Fruit fly (Drosophila melanogaster) whole organism, wandering third instar larva: ENCODE results near the gene daed.

Source experiments
- Abd-B ChIP-seq: fragments of >200 bp; optimal IDR thresholded peaks from 2 replicates; lab custom pipeline; 2017; ENCODE audit warnings: missing biosample characterization, missing genetic modification characterization
- CG32264 ChIP-seq: fragments of 200-800 bp; sonication (Bioruptor generic); optimal IDR thresholded peaks from 2 replicates; lab custom pipeline; 2016; ENCODE audit warnings: missing biosample characterization, missing genetic modification characterization
- CG9705 ChIP-seq: fragments of 200-800 bp; sonication (Bioruptor generic); optimal IDR thresholded peaks from 2 replicates; lab custom pipeline; 2018; ENCODE audit warnings: missing biosample characterization, mild to moderate bottlenecking, missing genetic modification characterization
- CrebA ChIP-seq: fragments of 200-800 bp; sonication (Bioruptor generic); optimal IDR thresholded peaks from 2 replicates; lab custom pipeline; 2016; ENCODE audit warnings: missing biosample characterization, mild to moderate bottlenecking, missing genetic modification characterization, borderline replicate concordance
- Dfd ChIP-seq: fragments of >200 bp; optimal IDR thresholded peaks from 2 replicates; lab custom pipeline; 2017; ENCODE audit warnings: missing biosample characterization, missing genetic modification characterization
- Dif ChIP-seq: fragments of 200-275, 200-300 bp; sonication (Bioruptor generic); optimal IDR thresholded peaks from 2 replicates; lab custom pipeline; 2018; ENCODE audit warnings: missing biosample characterization, missing genetic modification characterization; ENCODE audit not compliant: partially characterized antibody
- GATAd ChIP-seq: sonication (Bioruptor generic); optimal IDR thresholded peaks from 2 replicates; lab custom pipeline; 2016; ENCODE audit warnings: missing biosample characterization, missing genetic modification characterization
- HLH106 ChIP-seq: fragments of 200-800 bp; optimal IDR thresholded peaks from 3 replicates; lab custom pipeline; 2019; ENCODE audit warnings: missing biosample characterization, mild to moderate bottlenecking, missing genetic modification characterization, moderate library complexity
- Hnf4 ChIP-seq: fragments of 200-800 bp; sonication (Bioruptor generic); optimal IDR thresholded peaks from 2 replicates; lab custom pipeline; 2016; ENCODE audit warnings: missing biosample characterization, mild to moderate bottlenecking, missing genetic modification characterization
- Hr78 ChIP-seq: fragments of >200 bp; optimal IDR thresholded peaks from 2 replicates; lab custom pipeline; 2017; ENCODE audit warnings: missing biosample characterization, missing genetic modification characterization
- Hr83 ChIP-seq: fragments of 200-300 bp; sonication (Bioruptor generic); optimal IDR thresholded peaks from 2 replicates; lab custom pipeline; 2016; ENCODE audit warnings: missing biosample characterization, mild to moderate bottlenecking, missing genetic modification characterization, moderate library complexity; ENCODE audit not compliant: poor library complexity, severe bottlenecking
- Jra ChIP-seq: sonication (Bioruptor generic); optimal IDR thresholded peaks from 2 replicates; lab custom pipeline; 2016; ENCODE audit warnings: missing biosample characterization, missing genetic modification characterization
- Mio ChIP-seq: sonication (Bioruptor generic); optimal IDR thresholded peaks from 2 replicates; lab custom pipeline; 2016; ENCODE audit warnings: missing biosample characterization, missing genetic modification characterization
- Myc ChIP-seq: fragments of >200 bp; optimal IDR thresholded peaks from 2 replicates; lab custom pipeline; 2017
- N ChIP-seq: fragments of >200 bp; optimal IDR thresholded peaks from 2 replicates; lab custom pipeline; 2018; ENCODE audit warnings: missing biosample characterization, missing external identifiers, missing genetic modification characterization
- OdsH ChIP-seq: fragments of 200-800 bp; sonication (Bioruptor generic); optimal IDR thresholded peaks from 2 replicates; lab custom pipeline; 2016; ENCODE audit warnings: missing biosample characterization, mild to moderate bottlenecking, missing genetic modification characterization
- Rel ChIP-seq, 2 experiments: fragments of 200-800 bp; sonication (Bioruptor generic) in 1 of 2; optimal IDR thresholded peaks; 2 replicates in 1 of 2; 3 replicates in 1 of 2; lab custom pipeline; 2016 to 2019; ENCODE audit warnings: mild to moderate bottlenecking in 2 of 2, missing biosample characterization in 2 of 2, missing genetic modification characterization in 2 of 2, moderate library complexity in 1 of 2
- Sp1 ChIP-seq: fragments of 200-800 bp; sonication (Bioruptor generic); optimal IDR thresholded peaks from 3 replicates; lab custom pipeline; 2019; ENCODE audit warnings: missing biosample characterization, mild to moderate bottlenecking, missing genetic modification characterization, moderate library complexity
- Vsx2 ChIP-seq: fragments of 200-300, 225-300 bp; sonication (Bioruptor generic); optimal IDR thresholded peaks from 2 replicates; lab custom pipeline; 2018; ENCODE audit warnings: missing biosample characterization, missing genetic modification characterization; ENCODE audit not compliant: partially characterized antibody
- br ChIP-seq: fragments of 200-800 bp; sonication (Bioruptor generic); optimal IDR thresholded peaks from 2 replicates; lab custom pipeline; 2016; ENCODE audit warnings: missing biosample characterization, missing genetic modification characterization
- brk ChIP-seq: fragments of 200-800 bp; sonication (Bioruptor generic); optimal IDR thresholded peaks from 2 replicates; lab custom pipeline; 2016; ENCODE audit warnings: missing biosample characterization, mild to moderate bottlenecking, missing genetic modification characterization
- dl ChIP-seq, 2 experiments: fragments of 175-275, 200-275 bp in 1 of 2; fragments of 200-275 bp in 1 of 2; sonication (Bioruptor generic); optimal IDR thresholded peaks; lab custom pipeline; 2018; ENCODE audit warnings: mild to moderate bottlenecking in 2 of 2, missing biosample characterization in 2 of 2, missing genetic modification characterization in 2 of 2, moderate library complexity in 2 of 2; ENCODE audit not compliant: partially characterized antibody in 2 of 2, insufficient read depth in 1 of 2
- dmrt93B ChIP-seq: fragments of 200-800 bp; sonication (Bioruptor generic); optimal IDR thresholded peaks from 2 replicates; lab custom pipeline; 2018; ENCODE audit warnings: missing biosample characterization, mild to moderate bottlenecking, missing genetic modification characterization
- dsf ChIP-seq: sonication (Bioruptor generic); optimal IDR thresholded peaks from 2 replicates; lab custom pipeline; 2016; ENCODE audit warnings: missing biosample characterization, missing genetic modification characterization, borderline replicate concordance
- ey ChIP-seq: fragments of 200-800 bp; sonication (Bioruptor generic); optimal IDR thresholded peaks from 2 replicates; lab custom pipeline; 2016; ENCODE audit warnings: missing biosample characterization, missing genetic modification characterization
- foxo ChIP-seq, 2 experiments: fragments of 200-800 bp; sonication (Bioruptor generic); optimal IDR thresholded peaks; 2 replicates in 1 of 2; 3 replicates in 1 of 2; lab custom pipeline; 2016 to 2017; ENCODE audit warnings: missing biosample characterization in 2 of 2, missing genetic modification characterization in 2 of 2
- fru ChIP-seq: fragments of 200-800 bp; sonication (Bioruptor generic); optimal IDR thresholded peaks from 3 replicates; lab custom pipeline; 2016; ENCODE audit warnings: missing biosample characterization, mild to moderate bottlenecking, missing genetic modification characterization
- h ChIP-seq: fragments of 200-800 bp; sonication (Bioruptor generic); optimal IDR thresholded peaks from 3 replicates; lab custom pipeline; 2016; ENCODE audit warnings: missing biosample characterization, mild to moderate bottlenecking, missing genetic modification characterization
- jim ChIP-seq: fragments of 175-275, 200-325 bp; sonication (Bioruptor generic); optimal IDR thresholded peaks from 2 replicates; lab custom pipeline; 2016; ENCODE audit warnings: missing biosample characterization, mild to moderate bottlenecking, missing genetic modification characterization
- lola ChIP-seq: fragments of >200 bp; optimal IDR thresholded peaks from 2 replicates; lab custom pipeline; 2017; ENCODE audit warnings: missing biosample characterization, missing genetic modification characterization
- pan ChIP-seq: fragments of >200 bp; optimal IDR thresholded peaks from 2 replicates; lab custom pipeline; 2017
- psq ChIP-seq: fragments of 200-800 bp; sonication (Bioruptor generic); optimal IDR thresholded peaks from 3 replicates; lab custom pipeline; 2017; ENCODE audit warnings: missing biosample characterization, mild to moderate bottlenecking, missing genetic modification characterization, moderate library complexity
- rgr ChIP-seq: fragments of 200-800 bp; sonication (Bioruptor generic); optimal IDR thresholded peaks from 3 replicates; lab custom pipeline; 2016; ENCODE audit warnings: missing biosample characterization, mild to moderate bottlenecking, missing genetic modification characterization
- sage ChIP-seq: fragments of 200-800 bp; sonication (Bioruptor generic); optimal IDR thresholded peaks from 2 replicates; lab custom pipeline; 2016; ENCODE audit warnings: missing biosample characterization, mild to moderate bottlenecking, missing genetic modification characterization
- sv ChIP-seq: fragments of 200-800 bp; sonication (Bioruptor generic); optimal IDR thresholded peaks from 3 replicates; lab custom pipeline; 2016; ENCODE audit warnings: missing biosample characterization, missing genetic modification characterization
- tai ChIP-seq: sonication (Bioruptor generic); optimal IDR thresholded peaks from 2 replicates; lab custom pipeline; 2016; ENCODE audit warnings: missing biosample characterization, missing genetic modification characterization
- usp ChIP-seq: fragments of >200 bp; optimal IDR thresholded peaks from 2 replicates; lab custom pipeline; 2017; ENCODE audit warnings: missing biosample characterization, missing genetic modification characterization
- woc ChIP-seq: sonication (Bioruptor generic); optimal IDR thresholded peaks from 2 replicates; lab custom pipeline; 2016; ENCODE audit warnings: missing biosample characterization, mild to moderate bottlenecking, missing genetic modification characterization

The daed gene

dm6 chr2L:2177312-2177968 lies 38.7 kb downstream of the daed start:
- TF ChIP-seq Sp1 (peak; percentile 31), pan (lab: Kevin White, UChicago) (no peak), foxo (GFP tag; optimal IDR thresholded peaks at IDR 0.05; lab: Kevin White, UChicago) (peak in 1 of 2 experiments; percentile 72), sv (GFP tag; lab: Kevin White, UChicago) (peak; percentile 45), dsf (GFP tag; lab: Kevin White, UChicago) (no peak), br (peak; percentile 49), Jra (GFP tag; lab: Kevin White, UChicago) (no peak), tai (GFP tag; lab: Kevin White, UChicago) (peak; percentile 29), Mio (GFP tag; lab: Kevin White, UChicago) (no peak), psq (GFP tag; lab: Kevin White, UChicago) (no peak), Hnf4 (GFP tag; lab: Kevin White, UChicago) (peak; percentile 38), OdsH (GFP tag; lab: Kevin White, UChicago) (peak; percentile 38), dmrt93B (GFP tag; lab: Kevin White, UChicago) (peak; percentile 43), h (GFP tag; lab: Kevin White, UChicago) (peak; percentile 63), brk (GFP tag; lab: Kevin White, UChicago) (no peak), sage (GFP tag; lab: Kevin White, UChicago) (no peak), Vsx2 (GFP tag; lab: Kevin White, UChicago) (no peak), Abd-B (GFP tag; lab: Kevin White, UChicago) (no peak), Hr78 (no peak), Myc (lab: Kevin White, UChicago) (no peak), jim (GFP tag; lab: Kevin White, UChicago) (no peak), N (GFP tag; lab: Kevin White, UChicago) (no peak), Hr83 (GFP tag; lab: Kevin White, UChicago) (peak; percentile 15), GATAd (no peak), rgr (GFP tag; lab: Kevin White, UChicago) (peak; percentile 65), CG32264 (no peak), CG9705 (GFP tag; lab: Kevin White, UChicago) (no peak), usp (no peak), lola (GFP tag; lab: Kevin White, UChicago) (no peak), HLH106 (peak; percentile 46), Rel (GFP tag; optimal IDR thresholded peaks at IDR 0.05; lab: Kevin White, UChicago) (no peak), Rel (tag; optimal IDR thresholded peaks at IDR 0.05; lab: Kevin White, UChicago) (peak; percentile 55), Dfd (GFP tag; lab: Kevin White, UChicago) (no peak), dl (GFP tag; optimal IDR thresholded peaks at IDR 0.05; lab: Kevin White, UChicago; ENCODE audit: insufficient read depth in 1 of 2, partially characterized antibody in 2 of 2) (no peak), ey (GFP tag; lab: Kevin White, UChicago) (peak; percentile 52), CrebA (GFP tag; lab: Kevin White, UChicago) (no peak), fru (GFP tag; lab: Kevin White, UChicago) (peak; percentile 74), Dif (GFP tag; lab: Kevin White, UChicago) (no peak), woc (peak; percentile 59)
- TF ChIP-seq, all 38 proteins: peak for 16

dm6 chr2L:2175930-2176643 lies 40.0 kb downstream of the daed start:
- peak; percentile 39 for TF ChIP-seq sage (GFP tag; lab: Kevin White, UChicago)
- peak; percentile 75 for TF ChIP-seq HLH106
- TF ChIP-seq Hr83 (GFP tag; lab: Kevin White, UChicago), result peak; percentile 17
- no peak for TF ChIP-seq lola (GFP tag; lab: Kevin White, UChicago)
- no peak for TF ChIP-seq Mio (GFP tag; lab: Kevin White, UChicago)
- no peak for TF ChIP-seq jim (GFP tag; lab: Kevin White, UChicago)
- peak; percentile 73 for TF ChIP-seq fru (GFP tag; lab: Kevin White, UChicago)
- peak; percentile 67 for TF ChIP-seq OdsH (GFP tag; lab: Kevin White, UChicago)
- peak; percentile 67 for TF ChIP-seq ey (GFP tag; lab: Kevin White, UChicago)
- TF ChIP-seq sv (GFP tag; lab: Kevin White, UChicago), result no peak
- peak; percentile 30 for TF ChIP-seq br
- peak; percentile 60 for TF ChIP-seq CrebA (GFP tag; lab: Kevin White, UChicago)
- peak; percentile 74 for TF ChIP-seq h (GFP tag; lab: Kevin White, UChicago)
- no peak for TF ChIP-seq dl (GFP tag; optimal IDR thresholded peaks at IDR 0.05; lab: Kevin White, UChicago; ENCODE audit: insufficient read depth in 1 of 2, partially characterized antibody in 2 of 2)
- no peak for TF ChIP-seq GATAd
- no peak for TF ChIP-seq pan (lab: Kevin White, UChicago)
- TF ChIP-seq woc, result peak; percentile 41
- peak; percentile 69 for TF ChIP-seq brk (GFP tag; lab: Kevin White, UChicago)
- TF ChIP-seq tai (GFP tag; lab: Kevin White, UChicago), result no peak
- TF ChIP-seq Rel (GFP tag; optimal IDR thresholded peaks at IDR 0.05; lab: Kevin White, UChicago), result no peak
- TF ChIP-seq Rel (tag; optimal IDR thresholded peaks at IDR 0.05; lab: Kevin White, UChicago), result peak; percentile 70
- TF ChIP-seq rgr (GFP tag; lab: Kevin White, UChicago), result peak; percentile 54
- TF ChIP-seq dmrt93B (GFP tag; lab: Kevin White, UChicago), result peak; percentile 37
- peak; percentile 60 for TF ChIP-seq Sp1
- TF ChIP-seq foxo (GFP tag; optimal IDR thresholded peaks at IDR 0.05; lab: Kevin White, UChicago), result peak in 1 of 2 experiments; percentile 64
- no peak for TF ChIP-seq Vsx2 (GFP tag; lab: Kevin White, UChicago)
- no peak for TF ChIP-seq Dif (GFP tag; lab: Kevin White, UChicago)
